Worm (Caenorhabditis elegans) whole organism, late embryonic: ENCODE results near the gene cap-2.

Source experiments
- C08G9.2 ChIP-seq: sonication (generic microtip); optimal IDR thresholded peaks from 2 replicates; lab custom pipeline; 2016; ENCODE audit warnings: mild to moderate bottlenecking, missing genetic modification characterization, moderate library complexity, missing compliant biosample characterization
- F13H6.1 ChIP-seq: sonication (generic microtip); optimal IDR thresholded peaks from 2 replicates; lab custom pipeline; 2016; ENCODE audit warnings: missing genetic modification characterization, missing compliant biosample characterization
- ahr-1 ChIP-seq: sonication (generic microtip); optimal IDR thresholded peaks from 2 replicates; lab custom pipeline; 2016; ENCODE audit warnings: missing genetic modification characterization, missing compliant biosample characterization
- ama-1 ChIP-seq: fragments of 150-350 bp; optimal IDR thresholded peaks from 2 replicates; lab custom pipeline; 2014
- ceh-14 ChIP-seq: sonication (generic microtip); optimal IDR thresholded peaks from 2 replicates; lab custom pipeline; 2016; ENCODE audit warnings: missing genotype, missing genetic modification characterization, missing compliant biosample characterization
- ceh-18 ChIP-seq: sonication (generic microtip); optimal IDR thresholded peaks from 2 replicates; lab custom pipeline; 2016; ENCODE audit warnings: missing genetic modification characterization, missing compliant biosample characterization
- ceh-19 ChIP-seq: fragments of 200-800 bp; sonication (Bioruptor generic); optimal IDR thresholded peaks from 2 replicates; lab custom pipeline; 2018; ENCODE audit warnings: mild to moderate bottlenecking, missing genetic modification characterization, missing compliant biosample characterization
- ceh-2 ChIP-seq: sonication (generic microtip); optimal IDR thresholded peaks from 2 replicates; lab custom pipeline; 2016; ENCODE audit warnings: missing genotype, missing genetic modification characterization, missing compliant biosample characterization
- ceh-30 ChIP-seq: fragments of 150-350 bp; optimal IDR thresholded peaks from 2 replicates; lab custom pipeline; 2014; ENCODE audit warnings: missing biosample characterization, missing genetic modification characterization
- ceh-31 ChIP-seq: sonication (generic microtip); optimal IDR thresholded peaks from 2 replicates; lab custom pipeline; 2016; ENCODE audit warnings: missing genetic modification characterization, missing compliant biosample characterization
- ceh-34 ChIP-seq: sonication (generic microtip); optimal IDR thresholded peaks from 2 replicates; lab custom pipeline; 2016; ENCODE audit warnings: mild to moderate bottlenecking, missing genetic modification characterization, missing compliant biosample characterization
- ceh-48 ChIP-seq: sonication (generic microtip); optimal IDR thresholded peaks from 2 replicates; lab custom pipeline; 2016; ENCODE audit warnings: missing genetic modification characterization, inconsistent platforms, missing compliant biosample characterization
- ceh-6 ChIP-seq: fragments of 200-800 bp; sonication (Bioruptor generic); optimal IDR thresholded peaks from 2 replicates; lab custom pipeline; 2018; ENCODE audit warnings: mild to moderate bottlenecking, missing genetic modification characterization, missing compliant biosample characterization
- dve-1 ChIP-seq: sonication (generic microtip); optimal IDR thresholded peaks from 2 replicates; lab custom pipeline; 2017; ENCODE audit warnings: antibody characterized with exemption, mild to moderate bottlenecking, missing genetic modification characterization, missing compliant biosample characterization
- elt-2 ChIP-seq: sonication (generic microtip); optimal IDR thresholded peaks from 2 replicates; lab custom pipeline; 2016; ENCODE audit warnings: missing genetic modification reagents, missing genetic modification characterization, missing compliant biosample characterization
- elt-4 ChIP-seq: sonication (generic microtip); optimal IDR thresholded peaks from 2 replicates; lab custom pipeline; 2016; ENCODE audit warnings: missing genetic modification characterization, missing compliant biosample characterization
- ets-4 ChIP-seq: sonication (generic microtip); optimal IDR thresholded peaks from 2 replicates; lab custom pipeline; 2016; ENCODE audit warnings: missing genetic modification characterization, missing compliant biosample characterization
- eyg-1 ChIP-seq: sonication (generic microtip); optimal IDR thresholded peaks from 2 replicates; lab custom pipeline; 2016; ENCODE audit warnings: missing genotype, missing genetic modification characterization, missing compliant biosample characterization
- hlh-30 ChIP-seq: sonication (generic microtip); optimal IDR thresholded peaks from 2 replicates; lab custom pipeline; 2017; ENCODE audit warnings: antibody characterized with exemption, missing genetic modification characterization, missing compliant biosample characterization; ENCODE audit not compliant: insufficient read depth
- hlh-6 ChIP-seq: sonication (generic microtip); optimal IDR thresholded peaks from 2 replicates; lab custom pipeline; 2016; ENCODE audit warnings: missing genotype, missing genetic modification characterization, missing compliant biosample characterization
- hlh-8 ChIP-seq: sonication (generic microtip); optimal IDR thresholded peaks from 2 replicates; lab custom pipeline; 2016; ENCODE audit warnings: missing genotype, missing genetic modification characterization, missing compliant biosample characterization
- lim-6 ChIP-seq: sonication (generic microtip); optimal IDR thresholded peaks from 2 replicates; lab custom pipeline; 2016; ENCODE audit warnings: missing genetic modification characterization, missing compliant biosample characterization
- madf-2 ChIP-seq: sonication (generic microtip); optimal IDR thresholded peaks from 2 replicates; lab custom pipeline; 2017; ENCODE audit warnings: missing genetic modification characterization, missing compliant biosample characterization
- nfya-1 ChIP-seq: sonication (generic microtip); optimal IDR thresholded peaks from 2 replicates; lab custom pipeline; 2017; ENCODE audit warnings: missing genetic modification characterization, mild to moderate bottlenecking, missing compliant biosample characterization, antibody characterized with exemption, moderate library complexity
- pha-2 ChIP-seq: sonication (generic microtip); optimal IDR thresholded peaks from 2 replicates; lab custom pipeline; 2017; ENCODE audit warnings: mild to moderate bottlenecking, missing genetic modification characterization, missing compliant biosample characterization
- pha-4 ChIP-seq: fragments of 150-350 bp; optimal IDR thresholded peaks from 2 replicates; lab custom pipeline; 2018; ENCODE audit warnings: missing biosample characterization, missing genetic modification reagents, missing genetic modification characterization
- pqm-1 ChIP-seq: sonication (generic microtip); optimal IDR thresholded peaks from 2 replicates; lab custom pipeline; 2016; ENCODE audit warnings: missing genetic modification characterization, missing compliant biosample characterization
- ref-2 ChIP-seq: sonication (generic microtip); optimal IDR thresholded peaks from 2 replicates; lab custom pipeline; 2016; ENCODE audit warnings: missing genetic modification characterization, missing compliant biosample characterization
- rnt-1 ChIP-seq: sonication (generic microtip); optimal IDR thresholded peaks from 2 replicates; lab custom pipeline; 2016; ENCODE audit warnings: missing genetic modification characterization, missing compliant biosample characterization
- sdc-2 ChIP-seq: sonication (generic microtip); optimal IDR thresholded peaks from 2 replicates; lab custom pipeline; 2016; ENCODE audit warnings: missing genotype, missing genetic modification characterization, missing compliant biosample characterization
- tbx-2 ChIP-seq: sonication (generic microtip); optimal IDR thresholded peaks from 2 replicates; lab custom pipeline; 2016; ENCODE audit warnings: missing genetic modification characterization, missing compliant biosample characterization
- tbx-7 ChIP-seq: sonication (generic microtip); optimal IDR thresholded peaks from 2 replicates; lab custom pipeline; 2016; ENCODE audit warnings: missing genotype, missing genetic modification characterization, missing compliant biosample characterization
- ttx-3 ChIP-seq: sonication (generic microtip); optimal IDR thresholded peaks from 2 replicates; lab custom pipeline; 2016; ENCODE audit warnings: missing genetic modification reagents, missing genetic modification characterization, missing compliant biosample characterization
- unc-3 ChIP-seq, 2 experiments: fragments of 200-800 bp in 1 of 2; sonication (Bioruptor generic) in 1 of 2; sonication (generic microtip) in 1 of 2; conservative IDR thresholded peaks in 1 of 2; optimal IDR thresholded peaks in 1 of 2; 2 replicates each; pipeline versions ENCODE4 v1.3.6 to Lab custom; 2016 to 2022; ENCODE audit warnings: missing compliant biosample characterization in 2 of 2, missing genetic modification characterization in 2 of 2, missing genetic modification reagents in 1 of 2
- unc-42 ChIP-seq: sonication (generic microtip); optimal IDR thresholded peaks from 2 replicates; lab custom pipeline; 2016; ENCODE audit warnings: missing genotype, missing genetic modification characterization, missing compliant biosample characterization
- unc-55 ChIP-seq: sonication (generic microtip); optimal IDR thresholded peaks from 2 replicates; lab custom pipeline; 2017; ENCODE audit warnings: missing biosample characterization, missing genetic modification reagents, missing genetic modification characterization
- zip-5 ChIP-seq: sonication (generic microtip); optimal IDR thresholded peaks from 2 replicates; lab custom pipeline; 2016; ENCODE audit warnings: missing genetic modification characterization, missing compliant biosample characterization

Gene cap-2

ce11 chrII:10860840-10861239 lies 8.2 kb upstream of the cap-2 start, which contains the start of gene M106.3:
Gene M106.3 (minus strand): TSS chrII:10860909.
- TF ChIP-seq elt-2 (peak; percentile 15), ttx-3 (no peak)
- TF ChIP-seq, all 69 proteins: peak for 1

ce11 chrII:10861305-10861704 lies 7.7 kb upstream of the cap-2 start:
- peak; percentile 98 for TF ChIP-seq nfya-1
- TF ChIP-seq sdc-2: no peak

- no peak for TF ChIP-seq ceh-30
- TF ChIP-seq unc-55 (GFP tag; lab: Kevin White, UChicago): no peak
- TF ChIP-seq pha-4 (tag; lab: Kevin White, UChicago): no peak
- no peak for TF ChIP-seq pha-2 (tag; lab: Kevin White, UChicago)
- TF ChIP-seq elt-2: peak; percentile 60
- TF ChIP-seq ama-1 (lab: Kevin White, UChicago): no peak
Measured at ce11 chrII:10861723-10862486, 7.1 kb upstream of the cap-2 start.

ce11 chrII:10862749-10863656 lies 6.0 kb upstream of the cap-2 start:
- peak; percentile 2 for TF ChIP-seq nfya-1
- no peak for TF ChIP-seq sdc-2

ce11 chrII:10867219-10867618 lies 1.8 kb upstream of the cap-2 start:
- TF ChIP-seq ceh-48 (tag; lab: Kevin White, UChicago) (no peak), ref-2 (tag; lab: Kevin White, UChicago) (no peak), ahr-1 (tag; lab: Kevin White, UChicago) (no peak), ceh-18 (tag; lab: Kevin White, UChicago) (peak; percentile 59)

ce11 chrII:10870698-10871097 lies 1.7 kb downstream of the cap-2 start:
- TF ChIP-seq C08G9.2 (tag; lab: Kevin White, UChicago) (no peak), ama-1 (lab: Kevin White, UChicago) (no peak), pqm-1 (no peak), elt-4 (tag; lab: Kevin White, UChicago) (no peak), ceh-6 (GFP tag; lab: Kevin White, UChicago) (no peak), unc-42 (no peak)

- TF ChIP-seq ttx-3 (no peak), ceh-31 (tag; lab: Kevin White, UChicago) (peak; percentile 94), rnt-1 (tag; lab: Kevin White, UChicago) (peak; percentile 41), ets-4 (tag; lab: Kevin White, UChicago) (peak; percentile 87), C08G9.2 (tag; lab: Kevin White, UChicago) (peak; percentile 89), elt-2 (peak; percentile 65), eyg-1 (tag; lab: Kevin White, UChicago) (peak; percentile 10), ceh-19 (GFP tag; lab: Kevin White, UChicago) (peak; percentile 14), unc-3 (GFP tag; conservative IDR thresholded peaks at IDR 0.05; lab: Robert Waterston, UW) (0 out of 2 replicates have a peak, but pooled peaks have one; percentile 17), unc-3 (tag; optimal IDR thresholded peaks at IDR 0.05; lab: Kevin White, UChicago) (no peak), zip-5 (tag; lab: Kevin White, UChicago) (peak; percentile 70), ceh-14 (tag; lab: Kevin White, UChicago) (peak; percentile 69), hlh-30 (peak; percentile 81), madf-2 (tag; lab: Kevin White, UChicago) (no peak), tbx-7 (tag; lab: Kevin White, UChicago) (peak; percentile 78), tbx-2 (tag; lab: Kevin White, UChicago) (peak; percentile 92), F13H6.1 (tag; lab: Kevin White, UChicago) (peak; percentile 22), lim-6 (tag; lab: Kevin White, UChicago) (peak; percentile 48), ceh-34 (peak; percentile 38), hlh-8 (tag; lab: Kevin White, UChicago) (peak; percentile 55), hlh-6 (tag; lab: Kevin White, UChicago) (no peak), unc-42 (peak; percentile 73), nfya-1 (peak; percentile 60), dve-1 (no peak), ref-2 (tag; lab: Kevin White, UChicago) (peak; percentile 73), ceh-2 (peak; percentile 92)
Measured at ce11 chrII:10872541-10872940, 3.5 kb downstream of the cap-2 start, which contains the start of the genes cyn-4 and copz-1. Gene cyn-4 (minus strand): TSS chrII:10872611. Gene copz-1 (plus strand): TSS chrII:10872879.
